Worm (Caenorhabditis elegans) whole organism, L2 larva: Measurements from ENCODE around the gene clec-62.

Source experiments
- C34F6.9 ChIP-seq: fragments of 150-350 bp; optimal IDR thresholded peaks from 2 replicates; lab custom pipeline; 2014; ENCODE audit warnings: missing biosample characterization, missing genetic modification characterization
- F13H6.1 ChIP-seq: sonication (generic microtip); optimal IDR thresholded peaks from 2 replicates; lab custom pipeline; 2016; ENCODE audit warnings: missing genetic modification characterization, missing compliant biosample characterization
- R02D3.7 ChIP-seq: fragments of 150-350 bp; optimal IDR thresholded peaks from 2 replicates; lab custom pipeline; 2014; ENCODE audit warnings: missing biosample characterization, missing genetic modification characterization
- Y55F3AM.14 ChIP-seq: fragments of 200-800 bp; sonication (Bioruptor generic); optimal IDR thresholded peaks from 2 replicates; lab custom pipeline; 2018; ENCODE audit warnings: mild to moderate bottlenecking, missing genetic modification characterization, missing compliant biosample characterization
- blmp-1 ChIP-seq: sonication (generic microtip); optimal IDR thresholded peaks from 2 replicates; lab custom pipeline; 2017; ENCODE audit warnings: missing genetic modification characterization, mild to moderate bottlenecking, missing compliant biosample characterization, antibody characterized with exemption, moderate library complexity; ENCODE audit not compliant: insufficient read depth
- crh-2 ChIP-seq: sonication (generic microtip); optimal IDR thresholded peaks from 2 replicates; lab custom pipeline; 2017; ENCODE audit warnings: missing biosample characterization, missing genetic modification characterization
- elt-1 ChIP-seq: fragments of 150-350 bp; optimal IDR thresholded peaks from 2 replicates; lab custom pipeline; 2014; ENCODE audit warnings: missing biosample characterization, missing genetic modification characterization
- elt-3 ChIP-seq: sonication (generic microtip); optimal IDR thresholded peaks from 2 replicates; lab custom pipeline; 2017; ENCODE audit warnings: missing biosample characterization, missing genetic modification characterization
- fos-1 ChIP-seq: fragments of 150-350 bp; optimal IDR thresholded peaks from 2 replicates; lab custom pipeline; 2014; ENCODE audit warnings: missing biosample characterization, missing genetic modification characterization
- gmeb-1 ChIP-seq: fragments of 150-350 bp; optimal IDR thresholded peaks from 2 replicates; lab custom pipeline; 2014; ENCODE audit warnings: missing biosample characterization, missing genetic modification characterization
- lin-11 ChIP-seq: fragments of 150-350 bp; sonication (generic microtip); optimal IDR thresholded peaks from 2 replicates; lab custom pipeline; 2014; ENCODE audit warnings: missing biosample characterization, missing genetic modification characterization, inconsistent platforms, mixed read lengths
- lin-13 ChIP-seq: fragments of 150-350 bp; optimal IDR thresholded peaks from 2 replicates; lab custom pipeline; 2014; ENCODE audit warnings: missing biosample characterization, missing genetic modification reagents, missing genetic modification characterization
- lin-39 ChIP-seq: fragments of 150-350 bp; optimal IDR thresholded peaks from 2 replicates; lab custom pipeline; 2014; ENCODE audit warnings: missing biosample characterization, missing genetic modification reagents, missing genetic modification characterization
- lsy-2 ChIP-seq, 2 experiments: fragments of 150-350 bp in 1 of 2; sonication (generic microtip) in 1 of 2; optimal IDR thresholded peaks; 2 replicates each; lab custom pipeline; 2014 to 2017; ENCODE audit warnings: missing biosample characterization in 2 of 2, missing genetic modification characterization in 2 of 2
- mbf-1 ChIP-seq: sonication (generic microtip); optimal IDR thresholded peaks from 2 replicates; lab custom pipeline; 2017; ENCODE audit warnings: missing biosample characterization, missing genetic modification characterization
- mdl-1 ChIP-seq, 2 experiments: fragments of 150-350 bp in 1 of 2; sonication (generic microtip) in 1 of 2; optimal IDR thresholded peaks; 2 replicates each; lab custom pipeline; 2017; ENCODE audit warnings: missing biosample characterization in 2 of 2, missing genetic modification characterization in 2 of 2
- nhr-10 ChIP-seq: sonication (generic microtip); optimal IDR thresholded peaks from 2 replicates; lab custom pipeline; 2017; ENCODE audit warnings: missing biosample characterization, missing genetic modification characterization
- nhr-11 ChIP-seq: fragments of 150-350 bp; optimal IDR thresholded peaks from 2 replicates; lab custom pipeline; 2014; ENCODE audit warnings: missing biosample characterization, missing genetic modification characterization
- nhr-12 ChIP-seq: fragments of 150-350 bp; optimal IDR thresholded peaks from 2 replicates; lab custom pipeline; 2014; ENCODE audit warnings: missing biosample characterization, missing genetic modification characterization
- nhr-129 ChIP-seq: fragments of 150-350 bp; optimal IDR thresholded peaks from 2 replicates; lab custom pipeline; 2014; ENCODE audit warnings: missing biosample characterization, missing genetic modification characterization
- nhr-23 ChIP-seq: fragments of 150-350 bp; optimal IDR thresholded peaks from 2 replicates; lab custom pipeline; 2014; ENCODE audit warnings: missing biosample characterization, missing genetic modification reagents, missing genetic modification characterization
- nhr-237 ChIP-seq: fragments of 150-350 bp; optimal IDR thresholded peaks from 2 replicates; lab custom pipeline; 2014; ENCODE audit warnings: missing biosample characterization, missing genetic modification characterization
- nhr-25 ChIP-seq: fragments of 150-350 bp; sonication (generic microtip); optimal IDR thresholded peaks from 3 replicates; lab custom pipeline; 2014; ENCODE audit warnings: missing biosample characterization, missing genetic modification characterization
- nhr-6 ChIP-seq: fragments of 150-350 bp; optimal IDR thresholded peaks from 2 replicates; lab custom pipeline; 2014; ENCODE audit warnings: missing biosample characterization, missing genetic modification characterization
- sem-4 ChIP-seq: fragments of 150-350 bp; optimal IDR thresholded peaks from 2 replicates; lab custom pipeline; 2014; ENCODE audit warnings: missing biosample characterization, missing genetic modification reagents, missing genetic modification characterization
- skn-1 ChIP-seq: sonication (generic microtip); optimal IDR thresholded peaks from 2 replicates; lab custom pipeline; 2017; ENCODE audit warnings: missing biosample characterization, missing genetic modification characterization
- sma-3 ChIP-seq: sonication (generic microtip); optimal IDR thresholded peaks from 2 replicates; lab custom pipeline; 2016; ENCODE audit warnings: missing genetic modification reagents, missing genetic modification characterization, missing compliant biosample characterization
- sma-9 ChIP-seq, 2 experiments: fragments of 150-350 bp in 1 of 2; sonication (generic microtip) in 1 of 2; optimal IDR thresholded peaks; 2 replicates each; lab custom pipeline; 2014 to 2016; ENCODE audit warnings: missing genetic modification characterization in 2 of 2, mild to moderate bottlenecking in 1 of 2, missing biosample characterization in 1 of 2, missing compliant biosample characterization in 1 of 2, missing genetic modification reagents in 1 of 2, moderate library complexity in 1 of 2
- unc-39 ChIP-seq: fragments of 150-350 bp; optimal IDR thresholded peaks from 2 replicates; lab custom pipeline; 2014; ENCODE audit warnings: missing biosample characterization, missing genetic modification characterization
- unc-55 ChIP-seq: fragments of 150-350 bp; sonication (generic microtip); optimal IDR thresholded peaks from 3 replicates; lab custom pipeline; 2014; ENCODE audit warnings: missing biosample characterization, missing genetic modification reagents, missing genetic modification characterization
- unc-62 ChIP-seq: fragments of 150-350 bp; optimal IDR thresholded peaks from 2 replicates; lab custom pipeline; 2014; ENCODE audit warnings: missing biosample characterization, missing genetic modification reagents, missing genetic modification characterization
- zag-1 ChIP-seq: fragments of 150-350 bp; optimal IDR thresholded peaks from 2 replicates; lab custom pipeline; 2014; ENCODE audit warnings: missing biosample characterization, missing genetic modification characterization
- ztf-1 ChIP-seq: fragments of 200-800 bp; sonication (Bioruptor generic); conservative IDR thresholded peaks from 2 replicates; pipeline ENCODE4 v1.3.6; 2022; ENCODE audit warnings: missing genetic modification characterization, missing compliant biosample characterization
- ztf-11 ChIP-seq: sonication (generic microtip); optimal IDR thresholded peaks from 2 replicates; lab custom pipeline; 2017; ENCODE audit warnings: missing biosample characterization, missing genetic modification characterization
- ztf-4 ChIP-seq: fragments of 150-350 bp; optimal IDR thresholded peaks from 2 replicates; lab custom pipeline; 2014; ENCODE audit warnings: missing biosample characterization, missing genetic modification characterization

The clec-62 gene

DNA sequence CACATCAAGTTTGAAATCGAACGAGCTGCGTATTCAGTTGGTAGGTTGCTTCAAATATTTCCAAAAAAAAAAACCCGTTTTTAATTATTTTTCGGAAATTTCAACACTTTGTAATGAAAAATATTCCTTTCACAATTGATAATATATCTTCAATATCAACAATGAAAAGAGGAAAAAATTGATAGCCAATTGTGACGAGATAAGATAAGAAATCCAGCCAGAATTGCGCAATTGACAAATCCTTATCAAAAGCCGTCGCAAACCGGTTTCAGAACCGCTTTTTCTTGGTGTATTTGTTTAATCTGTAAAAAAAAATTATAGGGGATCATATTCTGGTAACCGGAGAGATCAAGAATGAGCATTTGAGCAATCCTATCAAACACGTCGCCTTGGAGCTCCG, 47.6 kb upstream of the clec-62 start:
- TF ChIP-seq lsy-2 (tag; optimal IDR thresholded peaks at IDR 0.05; lab: Kevin White, UChicago): no peak

DNA sequence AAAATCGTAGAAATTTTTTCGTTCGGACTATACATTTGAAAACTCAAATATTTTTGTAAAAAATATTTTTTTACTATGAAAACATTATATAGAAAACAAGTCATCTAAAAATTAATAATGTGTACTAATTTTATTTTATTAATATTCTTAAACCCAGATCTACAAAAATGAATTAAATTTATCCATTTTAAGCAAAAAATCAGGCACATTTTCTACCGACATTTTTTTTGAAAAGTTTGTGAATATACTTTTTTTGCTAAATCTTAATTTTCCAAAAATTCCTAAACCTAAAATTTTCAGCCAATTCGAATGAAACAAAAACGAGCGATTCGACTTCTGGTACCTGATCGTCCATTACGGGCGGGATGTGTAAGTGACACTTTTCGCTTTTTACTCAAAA, 44.9 kb upstream of the clec-62 start, which contains the start of gene arrd-10:
Gene arrd-10 (plus strand): TSS at position 301 of the 400 bp plus-strand sequence.
- no peak for TF ChIP-seq blmp-1 (tag; lab: Kevin White, UChicago)
- TF ChIP-seq nhr-6 (tag; lab: Kevin White, UChicago): no peak
- TF ChIP-seq F13H6.1 (tag; lab: Kevin White, UChicago): no peak
- no peak for TF ChIP-seq nhr-129 (tag; lab: Kevin White, UChicago)
- TF ChIP-seq lin-13: no peak
- TF ChIP-seq nhr-237 (tag; lab: Kevin White, UChicago): no peak
- TF ChIP-seq ztf-11 (tag; lab: Kevin White, UChicago): no peak
- no peak for TF ChIP-seq C34F6.9
- no peak for TF ChIP-seq elt-1
- TF ChIP-seq ztf-4 (tag; lab: Kevin White, UChicago): no peak
- TF ChIP-seq nhr-11 (tag; lab: Kevin White, UChicago): no peak
- no peak for TF ChIP-seq gmeb-1 (tag; lab: Kevin White, UChicago)
- TF ChIP-seq unc-62: no peak
- TF ChIP-seq lin-39: no peak
- no peak for TF ChIP-seq mbf-1 (tag; lab: Kevin White, UChicago)

- no peak for TF ChIP-seq mdl-1 (tag; optimal IDR thresholded peaks at IDR 0.05; lab: Kevin White, UChicago)
- TF ChIP-seq nhr-10: no peak
- no peak for TF ChIP-seq mbf-1 (tag; lab: Kevin White, UChicago)
- no peak for TF ChIP-seq lin-11 (tag; lab: Kevin White, UChicago)
- TF ChIP-seq fos-1 (tag; lab: Kevin White, UChicago): peak; percentile 26
- no peak for TF ChIP-seq nhr-12
- no peak for TF ChIP-seq elt-3 (tag; lab: Kevin White, UChicago)
- peak; percentile 23 for TF ChIP-seq sem-4 (tag; lab: Kevin White, UChicago)
- TF ChIP-seq Y55F3AM.14: no peak
- TF ChIP-seq nhr-25 (tag; lab: Kevin White, UChicago): peak; percentile 21
- peak; percentile 1 for TF ChIP-seq sma-3 (GFP tag; lab: Kevin White, UChicago)
- no peak for TF ChIP-seq ztf-1 (GFP tag; lab: Robert Waterston, UW)
- no peak for TF ChIP-seq gmeb-1 (tag; lab: Kevin White, UChicago)
- TF ChIP-seq blmp-1 (tag; lab: Kevin White, UChicago): peak; percentile 26
- no peak for TF ChIP-seq nhr-23
- no peak for TF ChIP-seq R02D3.7 (tag; lab: Kevin White, UChicago)
- peak; percentile 8 for TF ChIP-seq crh-2 (tag; lab: Kevin White, UChicago)
Observed at ce11 chrII:12939161-12939560, 44.2 kb upstream of the clec-62 start.

DNA sequence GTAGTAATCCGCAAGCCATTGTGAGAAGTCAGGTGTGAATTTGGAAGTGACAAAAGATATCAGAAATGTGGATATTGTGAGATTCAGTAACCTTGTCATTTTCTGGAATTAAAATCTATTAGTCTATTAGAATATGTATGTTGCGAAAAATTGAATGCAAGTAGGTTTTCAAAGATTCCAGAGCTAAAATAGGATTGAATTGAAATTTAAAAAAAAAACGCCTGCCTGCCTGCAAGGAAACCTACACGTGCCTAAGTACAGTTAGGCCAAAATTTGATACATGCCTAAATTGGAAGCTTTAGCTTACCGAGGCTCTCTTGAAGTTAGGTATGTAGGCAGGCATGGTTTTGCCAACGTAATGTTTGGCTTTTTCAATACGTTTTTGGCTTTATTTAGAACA, 40.3 kb upstream of the clec-62 start, which contains the start of gene lips-9:
Gene lips-9 (minus strand): TSS at position 101 of the 400 bp plus-strand sequence.
- TF ChIP-seq skn-1 (no peak), lsy-2 (tag; optimal IDR thresholded peaks at IDR 0.05; lab: Kevin White, UChicago) (no peak), unc-55 (GFP tag; lab: Kevin White, UChicago) (no peak), unc-39 (no peak)

DNA sequence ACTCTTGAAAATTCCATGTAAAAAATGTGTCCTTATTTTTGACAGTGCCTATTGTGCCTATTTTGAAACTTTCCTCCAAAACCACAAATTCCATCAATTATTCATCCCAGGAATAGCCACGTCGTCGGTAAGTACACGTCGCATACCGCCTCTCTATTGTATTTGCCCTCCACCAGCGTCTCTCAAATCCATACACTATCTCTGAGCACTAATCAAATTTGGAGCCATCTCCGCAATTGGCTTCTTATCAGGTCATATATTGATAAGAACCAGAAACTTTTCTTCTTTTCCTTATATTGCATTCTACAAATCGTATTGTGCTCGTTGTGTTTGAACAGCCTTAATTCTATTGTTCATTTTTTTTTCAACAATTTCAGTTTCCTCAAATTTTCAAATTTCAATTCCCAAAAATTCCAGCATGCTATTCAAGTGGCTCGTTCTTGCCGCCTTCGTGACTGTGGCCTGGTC, 36.6 kb upstream of the clec-62 start, which contains the start of gene dct-18:
Gene dct-18 (plus strand): TSS at position 418 of the 468 bp plus-strand sequence.
- TF ChIP-seq gmeb-1 (tag; lab: Kevin White, UChicago) (no peak), nhr-129 (tag; lab: Kevin White, UChicago) (no peak), ztf-1 (GFP tag; lab: Robert Waterston, UW) (no peak), mdl-1 (tag; optimal IDR thresholded peaks at IDR 0.05; lab: Kevin White, UChicago) (no peak), crh-2 (tag; lab: Kevin White, UChicago) (peak; percentile 85), nhr-25 (tag; lab: Kevin White, UChicago) (no peak), sma-9 (GFP tag; optimal IDR thresholded peaks at IDR 0.05; lab: Kevin White, UChicago) (peak; percentile 18), sma-9 (tag; optimal IDR thresholded peaks at IDR 0.05; lab: Kevin White, UChicago) (no peak), zag-1 (tag; lab: Kevin White, UChicago) (no peak), nhr-23 (no peak), fos-1 (tag; lab: Kevin White, UChicago) (peak; percentile 81), nhr-237 (tag; lab: Kevin White, UChicago) (no peak)
